Fruit fly (Drosophila melanogaster) S2 (cell line): ENCODE measurements around the gene CG43813.

Source experiments
- CG8478 ChIP-seq: fragments of >200 bp; optimal IDR thresholded peaks from 2 replicates; lab custom pipeline; 2018
- CTCF ChIP-seq, 2 experiments: fragments of >200 bp; optimal IDR thresholded peaks; 2 replicates each; lab custom pipeline; 2018

DNA sequence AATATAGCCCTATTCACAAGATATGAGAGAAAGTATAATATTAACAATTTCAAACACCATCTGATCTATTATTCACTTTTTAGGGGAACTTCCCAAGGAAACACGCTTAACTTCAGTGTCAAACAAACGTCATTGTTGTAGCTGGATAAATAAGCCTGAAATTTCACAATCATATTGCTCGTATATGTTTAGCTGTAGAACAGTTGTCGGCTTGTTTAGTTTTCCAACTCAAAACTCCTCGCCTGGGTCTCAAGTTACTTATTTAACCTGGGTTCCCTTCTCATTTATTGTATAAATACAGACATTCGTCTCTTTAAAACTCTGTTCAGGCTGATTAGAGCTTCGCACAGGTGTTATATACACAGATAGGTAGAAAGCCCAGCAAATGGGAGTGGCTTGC, 28.4 kb upstream of the CG43813 start:
- TF ChIP-seq CG8478 (lab: Kevin White, UChicago), result no peak
- no peak for TF ChIP-seq CTCF (optimal IDR thresholded peaks at IDR 0.05; lab: Kevin White, UChicago)
